Fruit fly (Drosophila melanogaster) whole organism, wandering third instar larva: ENCODE data around the gene mRpL50.
A peak's percentile ranks its signal among the peaks of the same experiment; 100 is the strongest.

ENCODE experiments used
- Dfd ChIP-seq: fragments of >200 bp; optimal IDR thresholded peaks from 2 replicates; lab custom pipeline; 2017; ENCODE audit warnings: missing biosample characterization, missing genetic modification characterization
- Hr78 ChIP-seq: fragments of >200 bp; optimal IDR thresholded peaks from 2 replicates; lab custom pipeline; 2017; ENCODE audit warnings: missing biosample characterization, missing genetic modification characterization
- Jra ChIP-seq: sonication (Bioruptor generic); optimal IDR thresholded peaks from 2 replicates; lab custom pipeline; 2016; ENCODE audit warnings: missing biosample characterization, missing genetic modification characterization
- OdsH ChIP-seq: fragments of 200-800 bp; sonication (Bioruptor generic); optimal IDR thresholded peaks from 2 replicates; lab custom pipeline; 2016; ENCODE audit warnings: missing biosample characterization, mild to moderate bottlenecking, missing genetic modification characterization
- Rel ChIP-seq, 2 experiments: fragments of 200-800 bp; sonication (Bioruptor generic) in 1 of 2; optimal IDR thresholded peaks; 2 replicates in 1 of 2; 3 replicates in 1 of 2; lab custom pipeline; 2016 to 2019; ENCODE audit warnings: mild to moderate bottlenecking in 2 of 2, missing biosample characterization in 2 of 2, missing genetic modification characterization in 2 of 2, moderate library complexity in 1 of 2
- foxo ChIP-seq, 2 experiments: fragments of 200-800 bp; sonication (Bioruptor generic); optimal IDR thresholded peaks; 2 replicates in 1 of 2; 3 replicates in 1 of 2; lab custom pipeline; 2016 to 2017; ENCODE audit warnings: missing biosample characterization in 2 of 2, missing genetic modification characterization in 2 of 2
- fru ChIP-seq: fragments of 200-800 bp; sonication (Bioruptor generic); optimal IDR thresholded peaks from 3 replicates; lab custom pipeline; 2016; ENCODE audit warnings: missing biosample characterization, mild to moderate bottlenecking, missing genetic modification characterization
- h ChIP-seq: fragments of 200-800 bp; sonication (Bioruptor generic); optimal IDR thresholded peaks from 3 replicates; lab custom pipeline; 2016; ENCODE audit warnings: missing biosample characterization, mild to moderate bottlenecking, missing genetic modification characterization
- jim ChIP-seq: fragments of 175-275, 200-325 bp; sonication (Bioruptor generic); optimal IDR thresholded peaks from 2 replicates; lab custom pipeline; 2016; ENCODE audit warnings: missing biosample characterization, mild to moderate bottlenecking, missing genetic modification characterization
- psq ChIP-seq: fragments of 200-800 bp; sonication (Bioruptor generic); optimal IDR thresholded peaks from 3 replicates; lab custom pipeline; 2017; ENCODE audit warnings: missing biosample characterization, mild to moderate bottlenecking, missing genetic modification characterization, moderate library complexity
- sage ChIP-seq: fragments of 200-800 bp; sonication (Bioruptor generic); optimal IDR thresholded peaks from 2 replicates; lab custom pipeline; 2016; ENCODE audit warnings: missing biosample characterization, mild to moderate bottlenecking, missing genetic modification characterization
- tai ChIP-seq: sonication (Bioruptor generic); optimal IDR thresholded peaks from 2 replicates; lab custom pipeline; 2016; ENCODE audit warnings: missing biosample characterization, missing genetic modification characterization
- usp ChIP-seq: fragments of >200 bp; optimal IDR thresholded peaks from 2 replicates; lab custom pipeline; 2017; ENCODE audit warnings: missing biosample characterization, missing genetic modification characterization

- TF ChIP-seq Jra (GFP tag; lab: Kevin White, UChicago) = no peak
- no peak for TF ChIP-seq h (GFP tag; lab: Kevin White, UChicago)
- no peak for TF ChIP-seq Rel (GFP tag; optimal IDR thresholded peaks at IDR 0.05; lab: Kevin White, UChicago)
- peak; percentile 95 for TF ChIP-seq Rel (tag; optimal IDR thresholded peaks at IDR 0.05; lab: Kevin White, UChicago)
- TF ChIP-seq sage = no peak
- no peak for TF ChIP-seq jim (GFP tag; lab: Kevin White, UChicago)
- no peak for TF ChIP-seq Hr78 (GFP tag; lab: Kevin White, UChicago)
- TF ChIP-seq usp = no peak
- TF ChIP-seq OdsH = no peak
- TF ChIP-seq psq = no peak
- no peak for TF ChIP-seq tai (GFP tag; lab: Kevin White, UChicago)
- TF ChIP-seq fru = no peak
- TF ChIP-seq Dfd = no peak
- no peak for TF ChIP-seq foxo (GFP tag; optimal IDR thresholded peaks at IDR 0.05; lab: Kevin White, UChicago)
These were observed 5.5 kb downstream of the mRpL50 start, which contains the start of the genes CG14829 and BHD for dm6 chr3L:7238072-7238759.
